Fruit fly (Drosophila melanogaster): ENCODE data around the gene CG4502.

The CG4502 gene

dm6 chr2L:7219650-7220267 is 15.7 kb upstream of the CG4502 start, which contains the start of gene CG13784 (continued):
- peak; percentile 29 for TF ChIP-seq sd (tag; optimal IDR thresholded peaks at IDR 0.05)
- TF ChIP-seq NfI (GFP tag; optimal IDR thresholded peaks at IDR 0.05): peak; percentile 27
- TF ChIP-seq CG13775 (GFP tag; optimal IDR thresholded peaks at IDR 0.05): no peak
- peak; percentile 63 for TF ChIP-seq CG12391 (tag; optimal IDR thresholded peaks at IDR 0.05)
- no peak for TF ChIP-seq ranshi (GFP tag; IDR thresholded peaks at IDR 0.05)
- TF ChIP-seq Dll (GFP tag; IDR thresholded peaks at IDR 0.05; ENCODE audit: partially characterized antibody): peak; percentile 50; the same call in 2 of the 4 replicates
- peak; percentile 76 for TF ChIP-seq CG13894 (tag; optimal IDR thresholded peaks at IDR 0.05)
- no peak for TF ChIP-seq CG9609 (GFP tag; optimal IDR thresholded peaks at IDR 0.05)

dm6 chr2L:7219172-7219571 is 15.1 kb upstream of the CG4502 start:
- no peak for TF ChIP-seq row (GFP tag; IDR thresholded peaks at IDR 0.05)
- TF ChIP-seq hb (GFP tag; IDR thresholded peaks at IDR 0.05; ENCODE audit: partially characterized antibody): no peak
- no peak for TF ChIP-seq sens (GFP tag)
- peak; percentile 5 for TF ChIP-seq unpg (GFP tag; optimal IDR thresholded peaks at IDR 0.05)
- peak; percentile 73 for TF ChIP-seq CG4360 (GFP tag; IDR thresholded peaks at IDR 0.05)
- TF ChIP-seq repo (GFP tag; optimal IDR thresholded peaks at IDR 0.05): no peak
- peak; percentile 10 for TF ChIP-seq gem (tag; optimal IDR thresholded peaks at IDR 0.05)
- TF ChIP-seq sc (optimal IDR thresholded peaks at IDR 0.05): no peak
- no peak for TF ChIP-seq sc (GFP tag; optimal IDR thresholded peaks at IDR 0.05)
- no peak for TF ChIP-seq CG17612 (GFP tag; IDR thresholded peaks at IDR 0.05)
- no peak for TF ChIP-seq CG42726 (GFP tag; IDR thresholded peaks at IDR 0.05; ENCODE audit: partially characterized antibody)
- no peak for TF ChIP-seq CG10431 (GFP tag; optimal IDR thresholded peaks at IDR 0.05)
- no peak for TF ChIP-seq CG12659 (GFP tag; optimal IDR thresholded peaks at IDR 0.05)
- no peak for TF ChIP-seq aop (GFP tag; IDR thresholded peaks at IDR 0.05)
- no peak for TF ChIP-seq CG8944 (GFP tag; optimal IDR thresholded peaks at IDR 0.05)
- TF ChIP-seq wdn (GFP tag; IDR thresholded peaks at IDR 0.05): no peak
- TF ChIP-seq CG12299 (tag; optimal IDR thresholded peaks at IDR 0.05): no peak
- no peak for TF ChIP-seq stwl (tag; optimal IDR thresholded peaks at IDR 0.05)
- no peak for TF ChIP-seq HmgD (GFP tag; optimal IDR thresholded peaks at IDR 0.05)
- no peak for TF ChIP-seq CG13424 (tag; optimal IDR thresholded peaks at IDR 0.05)
- TF ChIP-seq CG12391 (tag; optimal IDR thresholded peaks at IDR 0.05): peak; percentile 8
- no peak for TF ChIP-seq Mad (GFP tag; optimal IDR thresholded peaks at IDR 0.05)
- no peak for TF ChIP-seq wor (GFP tag; IDR thresholded peaks at IDR 0.05)
- no peak for TF ChIP-seq Dek (tag; optimal IDR thresholded peaks at IDR 0.05)
- TF ChIP-seq cg (GFP tag; optimal IDR thresholded peaks at IDR 0.05): peak; percentile 67
- no peak for TF ChIP-seq H2.0 (GFP tag; IDR thresholded peaks at IDR 0.05)
- no peak for TF ChIP-seq CG10979 (tag; optimal IDR thresholded peaks at IDR 0.05)
- no peak for TF ChIP-seq amos (GFP tag; IDR thresholded peaks at IDR 0.05; ENCODE audit: partially characterized antibody)
- TF ChIP-seq CG2712 (tag; optimal IDR thresholded peaks at IDR 0.05): no peak
- no peak for TF ChIP-seq otp (GFP tag; IDR thresholded peaks at IDR 0.05)
- TF ChIP-seq wek (GFP tag; optimal IDR thresholded peaks at IDR 0.05): no peak
- TF ChIP-seq CG2199 (GFP tag; IDR thresholded peaks at IDR 0.05): no peak
- no peak for TF ChIP-seq jigr1 (GFP tag; IDR thresholded peaks at IDR 0.05)
- TF ChIP-seq sr (GFP tag; IDR thresholded peaks at IDR 0.05): peak; percentile 46; the same call in 1 of the 3 replicates
- TF ChIP-seq Trl (optimal IDR thresholded peaks at IDR 0.05): peak; percentile 45 to 62
- no peak for TF ChIP-seq Trl (GFP tag; optimal IDR thresholded peaks at IDR 0.05)
- TF ChIP-seq hbn (GFP tag; IDR thresholded peaks at IDR 0.05; ENCODE audit: partially characterized antibody): no peak
- TF ChIP-seq CG11247 (GFP tag; IDR thresholded peaks at IDR 0.05): no peak
- TF ChIP-seq CG5180 (GFP tag; optimal IDR thresholded peaks at IDR 0.05): no peak
- no peak for TF ChIP-seq fd3F (GFP tag; optimal IDR thresholded peaks at IDR 0.05)
- peak in 1 of 2 experiments; percentile 58 for TF ChIP-seq eve (GFP tag; optimal IDR thresholded peaks at IDR 0.05)
- no peak for TF ChIP-seq sima (GFP tag; optimal IDR thresholded peaks at IDR 0.05)
- no peak for TF ChIP-seq seq (GFP tag; IDR thresholded peaks at IDR 0.05)
